Worm (Caenorhabditis elegans) whole organism, L4 larva: ENCODE measurements around the gene cal-2.
A peak's percentile ranks its signal among the peaks of the same experiment; 100 is the strongest.

ENCODE experiments used
- D1046.2 ChIP-seq: fragments of 200-800 bp; sonication (Bioruptor generic); IDR thresholded peaks from 2 replicates; pipeline ENCODE4 v1.3.6; 2022; ENCODE audit warnings: missing genetic modification characterization, missing compliant biosample characterization
- F10B5.3 ChIP-seq: sonication (generic microtip); optimal IDR thresholded peaks from 2 replicates; lab custom pipeline; 2016; ENCODE audit warnings: mild to moderate bottlenecking, missing genetic modification characterization, missing compliant biosample characterization
- R02D3.7 ChIP-seq: fragments of 150-350 bp; sonication (generic microtip); optimal IDR thresholded peaks from 3 replicates; lab custom pipeline; 2014; ENCODE audit warnings: missing biosample characterization, missing genetic modification characterization
- T26A8.4 ChIP-seq: fragments of 200-800 bp; sonication (Bioruptor generic); IDR thresholded peaks from 2 replicates; pipeline ENCODE4 v1.3.6; 2022; ENCODE audit warnings: missing genetic modification characterization, missing compliant biosample characterization
- Y105C5A.15 ChIP-seq: fragments of 200-800 bp; sonication (Bioruptor generic); IDR thresholded peaks from 2 replicates; pipeline ENCODE4 v1.3.6; 2022; ENCODE audit warnings: missing genetic modification characterization, missing compliant biosample characterization
- Y48G9A.11 ChIP-seq: fragments of 200-800 bp; sonication (Bioruptor generic); IDR thresholded peaks from 2 replicates; pipeline ENCODE4 v1.3.6; 2022; ENCODE audit warnings: missing genetic modification reagents, missing genetic modification characterization, missing compliant biosample characterization
- Y5F2A.4 ChIP-seq: fragments of 200-800 bp; sonication (Bioruptor generic); optimal IDR thresholded peaks from 2 replicates; lab custom pipeline; 2018; ENCODE audit warnings: mild to moderate bottlenecking, missing genetic modification characterization, missing compliant biosample characterization
- ZK337.2 ChIP-seq: fragments of 200-800 bp; sonication (Bioruptor generic); IDR thresholded peaks from 2 replicates; pipeline ENCODE4 v1.3.6; 2022; ENCODE audit warnings: missing genetic modification reagents, missing genetic modification characterization, missing compliant biosample characterization
- aha-1 ChIP-seq: fragments of 150-350 bp; peaks from one replicate; lab custom pipeline; 2014; ENCODE audit warnings: missing biosample characterization, missing genetic modification characterization
- aly-2 ChIP-seq: sonication (generic microtip); optimal IDR thresholded peaks from 2 replicates; lab custom pipeline; 2018; ENCODE audit warnings: missing biosample characterization, missing genetic modification characterization
- ama-1 ChIP-seq: fragments of 150-350 bp; optimal IDR thresholded peaks from 2 replicates; lab custom pipeline; 2014; ENCODE audit warnings: inconsistent platforms, mixed read lengths
- arid-1 ChIP-seq: fragments of 200-800 bp; sonication (Bioruptor generic); conservative IDR thresholded peaks from 2 replicates; pipeline ENCODE4 v1.3.6; 2022; ENCODE audit warnings: missing genetic modification reagents, missing genetic modification characterization, missing compliant biosample characterization
- attf-4 ChIP-seq: sonication (generic microtip); optimal IDR thresholded peaks from 3 replicates; lab custom pipeline; 2017; ENCODE audit warnings: missing biosample characterization, missing genetic modification characterization
- ceh-32 ChIP-seq: sonication (generic microtip); optimal IDR thresholded peaks from 2 replicates; lab custom pipeline; 2016; ENCODE audit warnings: mild to moderate bottlenecking, missing genetic modification characterization, missing compliant biosample characterization; ENCODE audit not compliant: poor library complexity
- ceh-44 ChIP-seq: fragments of 200-800 bp; sonication (Bioruptor generic); IDR thresholded peaks from 2 replicates; pipeline ENCODE4 v1.3.6; 2022; ENCODE audit warnings: missing genetic modification reagents, missing genetic modification characterization, missing compliant biosample characterization
- cey-2 ChIP-seq: sonication (generic microtip); optimal IDR thresholded peaks from 3 replicates; lab custom pipeline; 2017; ENCODE audit warnings: missing genetic modification characterization, mild to moderate bottlenecking, missing compliant biosample characterization, antibody characterized with exemption, borderline replicate concordance; ENCODE audit not compliant: insufficient read depth
- daf-12 ChIP-seq: fragments of 150-350 bp; optimal IDR thresholded peaks from 2 replicates; lab custom pipeline; 2014; ENCODE audit warnings: missing biosample characterization, missing genetic modification reagents, missing genetic modification characterization
- dmd-9 ChIP-seq: fragments of 200-800 bp; sonication (Bioruptor generic); IDR thresholded peaks from 2 replicates; pipeline ENCODE4 v1.3.6; 2022; ENCODE audit warnings: missing genetic modification reagents, missing genetic modification characterization, missing compliant biosample characterization
- dpl-1 ChIP-seq: fragments of 150-350 bp; optimal IDR thresholded peaks from 2 replicates; lab custom pipeline; 2014; ENCODE audit warnings: missing biosample characterization, missing genetic modification reagents, missing genetic modification characterization
- duxl-1 ChIP-seq: sonication (generic microtip); optimal IDR thresholded peaks from 2 replicates; lab custom pipeline; 2016; ENCODE audit warnings: mild to moderate bottlenecking, missing genetic modification characterization, moderate library complexity, missing compliant biosample characterization; ENCODE audit not compliant: poor library complexity
- dve-1 ChIP-seq: sonication (generic microtip); optimal IDR thresholded peaks from 2 replicates; lab custom pipeline; 2017; ENCODE audit warnings: antibody characterized with exemption, mild to moderate bottlenecking, missing genetic modification characterization, missing compliant biosample characterization; ENCODE audit not compliant: insufficient read depth
- egl-43 ChIP-seq: fragments of 200-800 bp; sonication (Bioruptor generic); IDR thresholded peaks from 2 replicates; pipeline ENCODE4 v1.3.6; 2022; ENCODE audit warnings: missing genetic modification reagents, missing genetic modification characterization, missing compliant biosample characterization
- hif-1 ChIP-seq, 2 experiments: sonication (generic microtip); optimal IDR thresholded peaks; 2 replicates each; lab custom pipeline; 2016 to 2017; ENCODE audit warnings: missing compliant biosample characterization in 2 of 2, missing genetic modification characterization in 2 of 2, missing genetic modification reagents in 2 of 2, missing genotype in 2 of 2, mild to moderate bottlenecking in 1 of 2
- hlh-11 ChIP-seq: fragments of 200-800 bp; sonication (Bioruptor generic); optimal IDR thresholded peaks from 2 replicates; lab custom pipeline; 2018; ENCODE audit warnings: mild to moderate bottlenecking, missing genetic modification characterization, missing compliant biosample characterization
- hlh-30 ChIP-seq: sonication (generic microtip); optimal IDR thresholded peaks from 2 replicates; lab custom pipeline; 2017; ENCODE audit warnings: antibody characterized with exemption, mild to moderate bottlenecking, missing genetic modification characterization, missing compliant biosample characterization; ENCODE audit not compliant: insufficient read depth
- lim-7 ChIP-seq: fragments of 200-800 bp; sonication (Bioruptor generic); IDR thresholded peaks from 2 replicates; pipeline ENCODE4 v1.3.6; 2022; ENCODE audit warnings: missing genetic modification characterization, missing compliant biosample characterization
- lin-1 ChIP-seq: fragments of 200-800 bp; sonication (Bioruptor generic); IDR thresholded peaks from 2 replicates; pipeline ENCODE4 v1.3.6; 2022; ENCODE audit warnings: missing genetic modification reagents, missing genetic modification characterization, missing compliant biosample characterization
- lin-38 ChIP-seq: fragments of 200-800 bp; sonication (Bioruptor generic); IDR thresholded peaks from 2 replicates; pipeline ENCODE4 v1.3.6; 2022; ENCODE audit warnings: missing genetic modification reagents, missing genetic modification characterization, missing compliant biosample characterization
- madf-9 ChIP-seq: fragments of 200-800 bp; sonication (Bioruptor generic); conservative IDR thresholded peaks from 2 replicates; pipeline ENCODE4 v1.3.6; 2022; ENCODE audit warnings: missing genetic modification reagents, missing genetic modification characterization, missing compliant biosample characterization
- mdl-1 ChIP-seq, 2 experiments: fragments of 150-350 bp in 1 of 2; sonication (generic microtip) in 1 of 2; optimal IDR thresholded peaks; 2 replicates each; lab custom pipeline; 2014 to 2017; ENCODE audit warnings: missing biosample characterization in 2 of 2, missing genetic modification characterization in 2 of 2
- mdt-29 ChIP-seq: fragments of 200-800 bp; sonication (Bioruptor generic); IDR thresholded peaks from 2 replicates; pipeline ENCODE4 v1.3.6; 2022; ENCODE audit warnings: missing genetic modification reagents, missing genetic modification characterization, missing compliant biosample characterization
- mxl-3 ChIP-seq: fragments of 200-800 bp; sonication (Bioruptor generic); optimal IDR thresholded peaks from 2 replicates; lab custom pipeline; 2018; ENCODE audit warnings: mild to moderate bottlenecking, missing genetic modification characterization, missing compliant biosample characterization
- nhr-10 ChIP-seq: fragments of 150-350 bp; optimal IDR thresholded peaks from 2 replicates; lab custom pipeline; 2014; ENCODE audit warnings: missing biosample characterization, missing genetic modification characterization
- nhr-28 ChIP-seq: fragments of 150-350 bp; optimal IDR thresholded peaks from 2 replicates; lab custom pipeline; 2014; ENCODE audit warnings: missing biosample characterization, missing genetic modification characterization
- nhr-41 ChIP-seq: fragments of 200-800 bp; sonication (Bioruptor generic); IDR thresholded peaks from 2 replicates; pipeline ENCODE4 v1.3.6; 2022; ENCODE audit warnings: missing genetic modification reagents, missing genetic modification characterization, missing compliant biosample characterization
- nhr-6 ChIP-seq: fragments of 150-350 bp; optimal IDR thresholded peaks from 2 replicates; lab custom pipeline; 2014; ENCODE audit warnings: missing biosample characterization, missing genetic modification characterization
- nhr-76 ChIP-seq: fragments of 150-350 bp; optimal IDR thresholded peaks from 2 replicates; lab custom pipeline; 2014; ENCODE audit warnings: missing biosample characterization, missing genetic modification characterization
- pha-4 ChIP-seq, 2 experiments: fragments of 150-350 bp in 1 of 2; fragments of 200-800 bp in 1 of 2; sonication (Bioruptor generic) in 1 of 2; IDR thresholded peaks in 1 of 2; optimal IDR thresholded peaks in 1 of 2; 2 replicates each; pipeline versions ENCODE4 v1.3.6 to Lab custom; 2014 to 2022; ENCODE audit warnings: missing genetic modification characterization in 2 of 2, missing genetic modification reagents in 2 of 2, missing biosample characterization in 1 of 2, missing compliant biosample characterization in 1 of 2
- php-3 ChIP-seq: fragments of 200-800 bp; sonication (Bioruptor generic); IDR thresholded peaks from 2 replicates; pipeline ENCODE4 v1.3.6; 2022; ENCODE audit warnings: missing genetic modification reagents, missing genetic modification characterization, missing compliant biosample characterization
- sdz-12 ChIP-seq: fragments of 200-800 bp; sonication (Bioruptor generic); optimal IDR thresholded peaks from 2 replicates; lab custom pipeline; 2018; ENCODE audit warnings: mild to moderate bottlenecking, missing genetic modification characterization, missing compliant biosample characterization
- spr-1 ChIP-seq: sonication (generic microtip); optimal IDR thresholded peaks from 2 replicates; lab custom pipeline; 2016; ENCODE audit warnings: mild to moderate bottlenecking, missing genetic modification characterization, missing compliant biosample characterization
- tra-1 ChIP-seq: fragments of 200-800 bp; sonication (Bioruptor generic); IDR thresholded peaks from 2 replicates; pipeline ENCODE4 v1.3.6; 2022; ENCODE audit warnings: missing genetic modification reagents, missing genetic modification characterization, missing compliant biosample characterization
- unc-130 ChIP-seq: sonication (generic microtip); optimal IDR thresholded peaks from 2 replicates; lab custom pipeline; 2016; ENCODE audit warnings: missing genetic modification reagents, missing genetic modification characterization, missing compliant biosample characterization
- unc-39 ChIP-seq: sonication (generic microtip); optimal IDR thresholded peaks from 2 replicates; lab custom pipeline; 2017; ENCODE audit warnings: missing biosample characterization, missing genetic modification characterization
- vab-7 ChIP-seq: fragments of 200-800 bp; sonication (Bioruptor generic); IDR thresholded peaks from 2 replicates; pipeline ENCODE4 v1.3.6; 2022; ENCODE audit warnings: missing genetic modification reagents, missing genetic modification characterization, missing compliant biosample characterization
- zag-1 ChIP-seq: fragments of 150-350 bp; optimal IDR thresholded peaks from 2 replicates; lab custom pipeline; 2014; ENCODE audit warnings: missing biosample characterization, missing genetic modification characterization
- zfp-3 ChIP-seq: fragments of 200-800 bp; sonication (Bioruptor generic); conservative IDR thresholded peaks from 2 replicates; pipeline ENCODE4 v1.3.6; 2022; ENCODE audit warnings: missing genetic modification reagents, missing genetic modification characterization, missing compliant biosample characterization
- ztf-7 ChIP-seq: fragments of 150-350 bp; optimal IDR thresholded peaks from 2 replicates; lab custom pipeline; 2014; ENCODE audit warnings: missing biosample characterization, missing genetic modification characterization

cal-2 gene

DNA sequence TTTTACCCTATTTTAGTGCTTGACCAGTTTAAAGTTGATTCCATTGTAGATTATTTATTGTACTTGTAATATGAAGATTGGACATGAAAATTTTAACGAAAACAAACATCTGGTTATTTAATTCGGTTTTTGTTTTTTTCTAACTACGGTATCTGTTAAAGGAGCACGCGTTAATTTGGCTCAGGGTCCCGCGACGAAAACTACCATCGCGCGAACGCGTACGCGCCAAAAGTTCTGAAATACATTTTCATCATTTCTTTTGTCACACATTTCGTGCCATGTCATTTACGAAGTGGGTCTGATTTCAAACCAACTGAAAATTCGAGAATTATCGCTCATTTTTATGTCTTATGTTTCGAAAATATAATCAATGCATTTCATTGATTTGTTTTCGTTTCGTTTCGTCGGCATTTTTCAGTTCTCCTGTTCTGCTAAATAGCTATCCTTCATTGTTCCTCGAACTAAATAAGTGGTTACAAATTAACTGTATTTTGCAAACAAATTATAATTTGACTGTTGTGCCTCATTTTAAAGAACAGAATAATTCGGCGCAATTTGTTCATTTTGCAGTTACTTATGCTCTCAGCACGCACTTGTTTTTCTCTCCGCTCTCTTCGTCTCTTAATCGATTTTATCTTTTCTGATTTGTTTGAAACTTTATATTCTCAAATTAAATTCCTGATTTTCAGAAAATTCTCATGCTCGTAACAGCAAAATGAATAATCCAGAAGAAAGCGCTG, 26.7 kb upstream of the cal-2 start, which contains the start of gene T21B10.3 (continued):
- TF ChIP-seq ztf-7 (tag; lab: Kevin White, UChicago) (no peak), ceh-32 (tag; lab: Kevin White, UChicago) (no peak), hlh-11 (peak; percentile 20), dpl-1 (GFP tag; lab: Kevin White, UChicago) (no peak), attf-4 (tag; lab: Kevin White, UChicago) (no peak), madf-9 (peak; percentile 31; the same call in 1 of the 2 replicates), Y5F2A.4 (GFP tag; lab: Kevin White, UChicago) (no peak), hlh-30 (tag; lab: Kevin White, UChicago) (peak; percentile 55), tra-1 (peak; percentile 75), unc-130 (GFP tag; lab: Kevin White, UChicago) (peak; percentile 93), cey-2 (no peak), daf-12 (tag; lab: Kevin White, UChicago) (no peak), mdl-1 (tag; optimal IDR thresholded peaks at IDR 0.05; lab: Kevin White, UChicago) (no peak), vab-7 (GFP tag; lab: Robert Waterston, UW) (peak; percentile 54; the same call in 1 of the 2 replicates), duxl-1 (tag; lab: Kevin White, UChicago) (no peak), lin-38 (peak; percentile 86), lim-7 (0 out of 2 replicates have a peak, but pooled peaks have one; percentile 30), aha-1 (tag; lab: Kevin White, UChicago) (peak; percentile 89), nhr-28 (tag; lab: Kevin White, UChicago) (no peak), Y105C5A.15 (GFP tag; lab: Robert Waterston, UW) (0 out of 2 replicates have a peak, but pooled peaks have one; percentile 21), hif-1 (tag; optimal IDR thresholded peaks at IDR 0.05; lab: Kevin White, UChicago) (peak in 1 of 2 experiments; percentile 47), spr-1 (no peak), Y48G9A.11 (peak; percentile 88), F10B5.3 (tag; lab: Kevin White, UChicago) (no peak), ZK337.2 (GFP tag; lab: Robert Waterston, UW) (no peak), sdz-12 (peak; percentile 38), aly-2 (tag; lab: Kevin White, UChicago) (no peak), lin-1 (peak; percentile 28; the same call in 1 of the 2 replicates), D1046.2 (GFP tag; lab: Robert Waterston, UW) (0 out of 2 replicates have a peak, but pooled peaks have one; percentile 61), ama-1 (lab: Kevin White, UChicago) (peak; percentile 89), dmd-9 (GFP tag; lab: Robert Waterston, UW) (no peak), zag-1 (tag; lab: Kevin White, UChicago) (no peak), T26A8.4 (GFP tag; lab: Robert Waterston, UW) (peak; percentile 68; the same call in 1 of the 2 replicates), php-3 (GFP tag; lab: Robert Waterston, UW) (peak; percentile 66), nhr-41 (GFP tag; lab: Robert Waterston, UW) (0 out of 2 replicates have a peak, but pooled peaks have one; percentile 44), R02D3.7 (tag; lab: Kevin White, UChicago) (no peak), mdt-29 (GFP tag; lab: Robert Waterston, UW) (peak; percentile 65; the same call in 1 of the 2 replicates), unc-39 (no peak), dve-1 (tag; lab: Kevin White, UChicago) (peak; percentile 36), ceh-44 (GFP tag; lab: Robert Waterston, UW) (peak; percentile 50; the same call in 1 of the 2 replicates), nhr-6 (tag; lab: Kevin White, UChicago) (no peak), zfp-3 (GFP tag; lab: Robert Waterston, UW) (peak; percentile 91), nhr-10 (tag; lab: Kevin White, UChicago) (no peak), mxl-3 (GFP tag; lab: Kevin White, UChicago) (no peak), arid-1 (peak; percentile 45; the same call in 1 of the 2 replicates), pha-4 (GFP tag; IDR thresholded peaks at IDR 0.05; lab: Robert Waterston, UW) (peak; percentile 61; the same call in 1 of the 2 replicates), pha-4 (tag; optimal IDR thresholded peaks at IDR 0.05; lab: Kevin White, UChicago) (no peak), nhr-76 (tag; lab: Kevin White, UChicago) (no peak), egl-43 (GFP tag; lab: Robert Waterston, UW) (no peak)
